Worm (Caenorhabditis elegans): ENCODE data around the gene F41G3.6.
A peak's percentile ranks its signal among the peaks of the same experiment; 100 is the strongest.

F41G3.6 gene

DNA sequence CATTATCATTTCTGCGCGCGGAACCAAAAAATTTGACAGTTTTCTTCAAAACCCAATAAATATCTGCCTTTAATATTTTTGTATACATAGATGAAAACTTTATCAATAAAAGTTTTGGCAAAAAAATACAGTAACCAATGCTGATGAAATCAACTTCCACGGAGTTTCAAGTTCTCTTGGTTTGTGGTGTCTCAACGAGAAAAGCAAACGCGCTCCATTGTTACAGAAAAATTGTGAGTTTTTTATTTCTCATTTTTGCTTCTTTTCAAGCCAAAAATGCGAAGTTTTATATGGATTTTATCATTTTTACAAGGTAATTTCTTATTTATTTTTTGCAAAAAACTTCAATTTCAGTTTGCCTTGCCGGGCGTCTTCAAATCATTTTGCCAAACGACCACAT lies 8.0 kb upstream of the F41G3.6 start, which contains the start of gene T14B4.3 (continued):
- TF ChIP-seq unc-86 (tag; optimal IDR thresholded peaks at IDR 0.05) (peak; percentile 15), eyg-1 (tag; optimal IDR thresholded peaks at IDR 0.05) (no peak), ceh-24 (tag; optimal IDR thresholded peaks at IDR 0.05) (no peak), pqm-1 (tag; optimal IDR thresholded peaks at IDR 0.05) (peak; percentile 8), ceh-30 (tag; optimal IDR thresholded peaks at IDR 0.05) (no peak), sox-2 (GFP tag; IDR thresholded peaks at IDR 0.05) (no peak), C08G9.2 (tag; optimal IDR thresholded peaks at IDR 0.05) (peak; percentile 80), odd-2 (tag; optimal IDR thresholded peaks at IDR 0.05) (no peak), ceh-48 (tag; optimal IDR thresholded peaks at IDR 0.05) (no peak), che-1 (tag; optimal IDR thresholded peaks at IDR 0.05) (no peak), hlh-30 (tag; optimal IDR thresholded peaks at IDR 0.05; ENCODE audit: insufficient read depth) (no peak), K02D7.2 (tag; optimal IDR thresholded peaks at IDR 0.05) (no peak), tbx-2 (tag; optimal IDR thresholded peaks at IDR 0.05) (peak; percentile 91), ref-2 (tag; optimal IDR thresholded peaks at IDR 0.05) (peak; percentile 76), ceh-2 (tag; optimal IDR thresholded peaks at IDR 0.05) (peak; percentile 78), T23F11.4 (GFP tag; optimal IDR thresholded peaks at IDR 0.05) (no peak), ahr-1 (tag; optimal IDR thresholded peaks at IDR 0.05) (peak; percentile 50), nhr-232 (tag; optimal IDR thresholded peaks at IDR 0.05) (no peak), rnt-1 (tag; optimal IDR thresholded peaks at IDR 0.05) (peak; percentile 49), dve-1 (tag; optimal IDR thresholded peaks at IDR 0.05) (no peak), gmeb-2 (tag; optimal IDR thresholded peaks at IDR 0.05) (no peak), lim-6 (tag; optimal IDR thresholded peaks at IDR 0.05) (peak; percentile 48), hlh-13 (GFP tag; optimal IDR thresholded peaks at IDR 0.05) (no peak), dmd-4 (tag; optimal IDR thresholded peaks at IDR 0.05; ENCODE audit: borderline replicate concordance) (no peak), ceh-14 (tag; optimal IDR thresholded peaks at IDR 0.05) (peak; percentile 69), fkh-6 (tag; optimal IDR thresholded peaks at IDR 0.05) (peak; percentile 61), tbx-7 (tag; optimal IDR thresholded peaks at IDR 0.05) (peak; percentile 74), pag-3 (tag; optimal IDR thresholded peaks at IDR 0.05; ENCODE audit: borderline replicate concordance) (no peak), elt-2 (tag; optimal IDR thresholded peaks at IDR 0.05) (peak; percentile 71), ceh-22 (tag; optimal IDR thresholded peaks at IDR 0.05) (no peak), nhr-11 (tag; optimal IDR thresholded peaks at IDR 0.05) (no peak)

DNA sequence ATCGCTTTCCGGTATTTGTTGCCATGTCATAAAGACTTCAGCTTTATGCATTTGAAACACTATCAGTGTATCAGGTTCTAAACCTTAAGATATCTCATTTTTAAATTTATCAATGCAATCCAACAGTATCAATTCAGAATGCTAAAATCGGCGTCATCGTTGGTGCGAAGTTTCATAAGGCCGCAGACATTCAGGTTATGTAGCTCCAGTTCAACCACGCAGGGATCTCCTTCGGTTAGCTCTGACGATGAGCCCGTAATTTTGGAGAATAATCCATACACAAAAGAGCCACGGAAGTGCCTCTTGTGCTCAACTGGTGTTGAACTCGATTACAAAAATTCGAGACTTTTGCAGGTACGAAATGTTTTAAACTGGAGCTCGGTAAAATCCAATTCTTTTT lies 6.6 kb upstream of the F41G3.6 start, which contains the start of gene mrps-18.C:
mrps-18.C (plus strand) TSS at position 138 of the 400 bp plus-strand sequence.
- TF ChIP-seq hlh-8 (tag; optimal IDR thresholded peaks at IDR 0.05) = no peak
- TF ChIP-seq nhr-11 (tag; optimal IDR thresholded peaks at IDR 0.05) = no peak
- TF ChIP-seq tbx-7 (tag; optimal IDR thresholded peaks at IDR 0.05) = no peak
- TF ChIP-seq ref-2 (tag; optimal IDR thresholded peaks at IDR 0.05) = no peak
- TF ChIP-seq che-1 (tag; optimal IDR thresholded peaks at IDR 0.05) = no peak
- TF ChIP-seq C08G9.2 (tag; optimal IDR thresholded peaks at IDR 0.05) = no peak
- no peak for TF ChIP-seq madf-2 (tag; optimal IDR thresholded peaks at IDR 0.05)
- TF ChIP-seq mec-3 (tag; optimal IDR thresholded peaks at IDR 0.05; ENCODE audit: borderline replicate concordance) = no peak
- no peak for TF ChIP-seq pqm-1 (tag; optimal IDR thresholded peaks at IDR 0.05)
- TF ChIP-seq ceh-9 (tag; optimal IDR thresholded peaks at IDR 0.05) = no peak
- no peak for TF ChIP-seq sox-4 (tag; optimal IDR thresholded peaks at IDR 0.05)
- no peak for TF ChIP-seq sdc-2 (tag; optimal IDR thresholded peaks at IDR 0.05)
- TF ChIP-seq unc-42 (tag; optimal IDR thresholded peaks at IDR 0.05) = no peak
- no peak for TF ChIP-seq ceh-6 (GFP tag; optimal IDR thresholded peaks at IDR 0.05)
- TF ChIP-seq ceh-30 (tag; optimal IDR thresholded peaks at IDR 0.05) = no peak
- TF ChIP-seq nhr-232 (tag; optimal IDR thresholded peaks at IDR 0.05) = no peak
- TF ChIP-seq ceh-24 (tag; optimal IDR thresholded peaks at IDR 0.05) = no peak
- no peak for TF ChIP-seq pag-3 (tag; optimal IDR thresholded peaks at IDR 0.05; ENCODE audit: borderline replicate concordance)
- TF ChIP-seq pat-9 (tag; optimal IDR thresholded peaks at IDR 0.05) = no peak

DNA sequence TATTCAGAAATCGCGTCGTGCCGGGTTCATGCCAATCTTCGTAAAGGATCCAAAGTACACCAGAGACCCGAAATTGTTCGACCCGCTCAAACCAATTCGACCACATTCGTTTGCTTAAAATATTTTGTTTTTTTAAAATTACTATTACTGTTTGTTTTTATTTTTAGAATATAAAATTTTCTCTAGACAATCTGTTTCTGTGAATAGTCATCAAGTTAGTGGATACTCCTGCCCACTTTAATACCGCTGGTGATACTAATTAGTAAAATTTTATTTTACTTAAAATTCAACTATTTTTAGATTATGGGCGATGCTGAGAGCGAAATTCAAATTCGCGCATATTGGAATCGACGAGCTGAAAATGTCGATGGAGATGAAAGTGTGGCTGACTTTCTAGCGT lies 6.1 kb upstream of the F41G3.6 start, which contains the start of gene T14B4.1:
T14B4.1 (plus strand) TSS at position 301 of the 400 bp plus-strand sequence.
- TF ChIP-seq nhr-232 (tag; optimal IDR thresholded peaks at IDR 0.05) (no peak), hlh-30 (tag; optimal IDR thresholded peaks at IDR 0.05; ENCODE audit: insufficient read depth) (no peak), zip-5 (tag; optimal IDR thresholded peaks at IDR 0.05) (no peak), hlh-6 (tag; optimal IDR thresholded peaks at IDR 0.05) (no peak)
